Fruit fly (Drosophila melanogaster) whole organism, prepupa: ENCODE results near the gene CG6908.

ENCODE experiments used
- CG10631 ChIP-seq: fragments of 200-800 bp; sonication (Bioruptor generic); optimal IDR thresholded peaks from 2 replicates; lab custom pipeline; 2016; ENCODE audit warnings: missing biosample characterization, missing genetic modification characterization
- CG10669 ChIP-seq: fragments of 200-800 bp; sonication (Bioruptor generic); optimal IDR thresholded peaks from 3 replicates; lab custom pipeline; 2018; ENCODE audit warnings: missing biosample characterization, mild to moderate bottlenecking, missing genetic modification characterization, moderate library complexity
- CG11294 ChIP-seq: fragments of 200-800 bp; sonication (Bioruptor generic); IDR thresholded peaks from 2 replicates; pipeline ENCODE4 v1.3.6; 2022; ENCODE audit warnings: missing biosample characterization, missing genetic modification characterization
- CG11902 ChIP-seq: fragments of 200-800 bp; sonication (Bioruptor generic); optimal IDR thresholded peaks from 3 replicates; lab custom pipeline; 2016; ENCODE audit warnings: missing biosample characterization, missing genetic modification characterization
- CG15336 ChIP-seq: fragments of 200-800 bp; sonication (Bioruptor generic); IDR thresholded peaks from 2 replicates; pipeline ENCODE4 v1.3.6; 2022; ENCODE audit warnings: missing biosample characterization, missing genetic modification characterization
- CG16779 ChIP-seq: fragments of 200-800 bp; sonication (Bioruptor generic); optimal IDR thresholded peaks from 3 replicates; lab custom pipeline; 2017; ENCODE audit warnings: missing biosample characterization, mild to moderate bottlenecking, missing genetic modification characterization
- CG3032 ChIP-seq: fragments of 200-800 bp; optimal IDR thresholded peaks from 2 replicates; lab custom pipeline; 2019; ENCODE audit warnings: missing biosample characterization, mild to moderate bottlenecking, missing genetic modification characterization, moderate library complexity
- CG31627 ChIP-seq: fragments of 200-800 bp; sonication (Bioruptor generic); optimal IDR thresholded peaks from 3 replicates; lab custom pipeline; 2016; ENCODE audit warnings: missing biosample characterization, missing genetic modification characterization
- CG32006 ChIP-seq: fragments of 200-800 bp; sonication (Bioruptor generic); optimal IDR thresholded peaks from 3 replicates; lab custom pipeline; 2017; ENCODE audit warnings: missing biosample characterization, mild to moderate bottlenecking, missing genetic modification characterization
- CG34406 ChIP-seq: fragments of 200-800 bp; sonication (Bioruptor generic); optimal IDR thresholded peaks from 3 replicates; lab custom pipeline; 2016; ENCODE audit warnings: missing biosample characterization, missing genetic modification characterization
- CG3919 ChIP-seq: fragments of 200-800 bp; sonication (Bioruptor generic); optimal IDR thresholded peaks from 3 replicates; lab custom pipeline; 2016; ENCODE audit warnings: missing biosample characterization, missing genetic modification characterization
- CG4318 ChIP-seq: fragments of 200-800 bp; sonication (Bioruptor generic); optimal IDR thresholded peaks from 3 replicates; lab custom pipeline; 2017; ENCODE audit warnings: missing biosample characterization, mild to moderate bottlenecking, missing genetic modification characterization
- CG6163 ChIP-seq: fragments of 200-800 bp; sonication (Bioruptor generic); IDR thresholded peaks from 3 replicates; pipeline ENCODE4 v1.3.6; 2022; ENCODE audit warnings: missing biosample characterization, missing genetic modification characterization
- CG6276 ChIP-seq: fragments of 200-800 bp; sonication (Bioruptor generic); optimal IDR thresholded peaks from 2 replicates; lab custom pipeline; 2017; ENCODE audit warnings: missing biosample characterization, mild to moderate bottlenecking, missing genetic modification characterization
- CG6792 ChIP-seq: fragments of 200-800 bp; sonication (Bioruptor generic); optimal IDR thresholded peaks from 3 replicates; lab custom pipeline; 2016; ENCODE audit warnings: missing biosample characterization, missing genetic modification characterization
- CG6808 ChIP-seq: fragments of 200-800 bp; sonication (Bioruptor generic); optimal IDR thresholded peaks from 3 replicates; lab custom pipeline; 2017; ENCODE audit warnings: missing biosample characterization, missing genetic modification characterization, mild to moderate bottlenecking, moderate library complexity, missing genetic modification reagents
- CG7368 ChIP-seq: fragments of 200-800 bp; sonication (Bioruptor generic); optimal IDR thresholded peaks from 3 replicates; lab custom pipeline; 2016; ENCODE audit warnings: missing biosample characterization, missing genetic modification characterization
- CG8319 ChIP-seq: fragments of 200-800 bp; sonication (Bioruptor generic); optimal IDR thresholded peaks from 3 replicates; lab custom pipeline; 2016; ENCODE audit warnings: missing biosample characterization, missing genetic modification characterization
- CG9139 ChIP-seq: fragments of 200-800 bp; sonication (Bioruptor generic); optimal IDR thresholded peaks from 3 replicates; lab custom pipeline; 2017; ENCODE audit warnings: missing biosample characterization, mild to moderate bottlenecking, missing genetic modification characterization
- Eip75B ChIP-seq: fragments of 200-800 bp; sonication (Bioruptor generic); optimal IDR thresholded peaks from 3 replicates; lab custom pipeline; 2016; ENCODE audit warnings: missing biosample characterization, missing genetic modification characterization
- Eip78C ChIP-seq: fragments of 200-800 bp; sonication (Bioruptor generic); peaks from one replicate; lab custom pipeline; 2016; ENCODE audit warnings: missing biosample characterization, missing genetic modification characterization
- Eip93F ChIP-seq: fragments of 200-800 bp; sonication (Bioruptor generic); optimal IDR thresholded peaks from 2 replicates; lab custom pipeline; 2016; ENCODE audit warnings: missing biosample characterization, mild to moderate bottlenecking, missing genetic modification characterization
- Ets21C ChIP-seq: fragments of 200-800 bp; sonication (Bioruptor generic); optimal IDR thresholded peaks from 3 replicates; lab custom pipeline; 2016; ENCODE audit warnings: missing biosample characterization, missing genetic modification characterization
- Ets96B ChIP-seq: fragments of 200-800 bp; optimal IDR thresholded peaks from 2 replicates; lab custom pipeline; 2019; ENCODE audit warnings: missing biosample characterization, mild to moderate bottlenecking, missing genetic modification characterization, moderate library complexity
- Gug ChIP-seq: fragments of 200-800 bp; sonication (Bioruptor generic); IDR thresholded peaks from 2 replicates; pipeline ENCODE4 v1.3.6; 2022; ENCODE audit warnings: missing biosample characterization, missing genetic modification characterization
- Hr39 ChIP-seq: fragments of 200-800 bp; sonication (Bioruptor generic); optimal IDR thresholded peaks from 2 replicates; lab custom pipeline; 2016; ENCODE audit warnings: missing biosample characterization, missing genetic modification characterization
- Hr4 ChIP-seq: fragments of 200-800 bp; sonication (Bioruptor generic); optimal IDR thresholded peaks from 3 replicates; lab custom pipeline; 2016; ENCODE audit warnings: missing biosample characterization, missing genetic modification characterization
- Lpt ChIP-seq: fragments of 200-800 bp; sonication (Bioruptor generic); optimal IDR thresholded peaks from 3 replicates; lab custom pipeline; 2016; ENCODE audit warnings: missing biosample characterization, missing genetic modification characterization
- Met ChIP-seq: fragments of 200-800 bp; sonication (Bioruptor generic); optimal IDR thresholded peaks from 3 replicates; lab custom pipeline; 2016; ENCODE audit warnings: missing biosample characterization, missing genetic modification characterization
- OdsH ChIP-seq: fragments of 200-800 bp; sonication (Bioruptor generic); optimal IDR thresholded peaks from 3 replicates; lab custom pipeline; 2016; ENCODE audit warnings: missing biosample characterization, missing genetic modification characterization
- Smox ChIP-seq: fragments of 200-800 bp; sonication (Bioruptor generic); optimal IDR thresholded peaks from 3 replicates; lab custom pipeline; 2016; ENCODE audit warnings: missing biosample characterization, missing genetic modification characterization
- Sox102F ChIP-seq: fragments of 200-800 bp; sonication (Bioruptor generic); optimal IDR thresholded peaks from 2 replicates; lab custom pipeline; 2016; ENCODE audit warnings: missing biosample characterization, mild to moderate bottlenecking, missing genetic modification characterization
- Sox14 ChIP-seq: fragments of 200-800 bp; sonication (Bioruptor generic); optimal IDR thresholded peaks from 3 replicates; lab custom pipeline; 2016; ENCODE audit warnings: missing biosample characterization, missing genetic modification characterization
- Sox15 ChIP-seq: fragments of 200-800 bp; sonication (Bioruptor generic); optimal IDR thresholded peaks from 3 replicates; lab custom pipeline; 2016; ENCODE audit warnings: missing biosample characterization, missing genetic modification characterization
- achi ChIP-seq: fragments of 200-800 bp; sonication (Bioruptor generic); optimal IDR thresholded peaks from 3 replicates; lab custom pipeline; 2016; ENCODE audit warnings: missing biosample characterization, missing genetic modification characterization
- cyc ChIP-seq: fragments of 200-800 bp; sonication (Bioruptor generic); optimal IDR thresholded peaks from 3 replicates; lab custom pipeline; 2016; ENCODE audit warnings: missing biosample characterization, missing genetic modification characterization
- dac ChIP-seq: fragments of 200-800 bp; sonication (Bioruptor generic); optimal IDR thresholded peaks from 2 replicates; lab custom pipeline; 2017; ENCODE audit warnings: missing biosample characterization, mild to moderate bottlenecking, missing genetic modification characterization
- dsx ChIP-seq: fragments of 200-800 bp; optimal IDR thresholded peaks from 3 replicates; lab custom pipeline; 2019; ENCODE audit warnings: missing biosample characterization, mild to moderate bottlenecking, missing genetic modification characterization, moderate library complexity; ENCODE audit not compliant: poor library complexity, severe bottlenecking
- eg ChIP-seq: fragments of 200-800 bp; sonication (Bioruptor generic); IDR thresholded peaks from 3 replicates; pipeline ENCODE4 v1.3.6; 2022; ENCODE audit warnings: missing biosample characterization, missing genetic modification characterization
- esn ChIP-seq: fragments of 200-800 bp; sonication (Bioruptor generic); optimal IDR thresholded peaks from 2 replicates; lab custom pipeline; 2016; ENCODE audit warnings: missing biosample characterization, mild to moderate bottlenecking, missing genetic modification characterization, moderate library complexity
- fd59A ChIP-seq: fragments of 200-800 bp; sonication (Bioruptor generic); optimal IDR thresholded peaks from 2 replicates; lab custom pipeline; 2017; ENCODE audit warnings: missing biosample characterization, mild to moderate bottlenecking, missing genetic modification characterization, missing genetic modification reagents
- fkh ChIP-seq: fragments of 200-800 bp; sonication (Bioruptor generic); optimal IDR thresholded peaks from 3 replicates; lab custom pipeline; 2017; ENCODE audit warnings: missing biosample characterization, mild to moderate bottlenecking, missing genetic modification characterization, moderate library complexity
- lz ChIP-seq: fragments of 200-800 bp; sonication (Bioruptor generic); optimal IDR thresholded peaks from 3 replicates; lab custom pipeline; 2016; ENCODE audit warnings: missing biosample characterization, missing genetic modification characterization
- net ChIP-seq: fragments of 200-800 bp; sonication (Bioruptor generic); optimal IDR thresholded peaks from 3 replicates; lab custom pipeline; 2016; ENCODE audit warnings: missing biosample characterization, missing genetic modification characterization
- pdm3 ChIP-seq: fragments of 200-800 bp; sonication (Bioruptor generic); optimal IDR thresholded peaks from 3 replicates; lab custom pipeline; 2016; ENCODE audit warnings: missing biosample characterization, missing genetic modification characterization
- spab ChIP-seq: fragments of 200-800 bp; sonication (Bioruptor generic); optimal IDR thresholded peaks from 2 replicates; lab custom pipeline; 2017; ENCODE audit warnings: missing biosample characterization, mild to moderate bottlenecking, missing genetic modification characterization, missing genetic modification reagents
- svp ChIP-seq: fragments of 200-800 bp; sonication (Bioruptor generic); peaks from one replicate; lab custom pipeline; 2016; ENCODE audit warnings: missing biosample characterization, missing genetic modification characterization
- topi ChIP-seq: fragments of 200-800 bp; sonication (Bioruptor generic); optimal IDR thresholded peaks from 3 replicates; lab custom pipeline; 2016; ENCODE audit warnings: missing biosample characterization, missing genetic modification characterization
- vri ChIP-seq: fragments of 200-800 bp; sonication (Bioruptor generic); optimal IDR thresholded peaks from 3 replicates; lab custom pipeline; 2016; ENCODE audit warnings: missing biosample characterization, mild to moderate bottlenecking, missing genetic modification characterization

Gene CG6908

dm6 chr3R:11662617-11663016 is 27.2 kb downstream of the CG6908 start:
- TF ChIP-seq CG32006 (peak; percentile 33), Hr4 (GFP tag; lab: Kevin White, UChicago) (peak; percentile 18), Ets21C (GFP tag; lab: Kevin White, UChicago) (no peak), CG6276 (GFP tag; lab: Kevin White, UChicago) (peak; percentile 20), CG15336 (peak; percentile 64), eg (GFP tag; lab: Robert Waterston, UW) (peak; percentile 50; the same call in 2 of the 3 replicates), fkh (no peak)

dm6 chr3R:11661712-11662111 is 28.1 kb downstream of the CG6908 start:
- peak; percentile 11 for TF ChIP-seq Sox15 (GFP tag; lab: Kevin White, UChicago)
- peak; percentile 70 for TF ChIP-seq svp (GFP tag; lab: Kevin White, UChicago)
- TF ChIP-seq CG8319 (GFP tag; lab: Kevin White, UChicago) = no peak
- TF ChIP-seq CG11902 = peak; percentile 0
- TF ChIP-seq fkh = no peak
- no peak for TF ChIP-seq Eip93F (GFP tag; lab: Kevin White, UChicago)
- TF ChIP-seq net = peak; percentile 48
- peak; percentile 60 for TF ChIP-seq Hr4 (GFP tag; lab: Kevin White, UChicago)
- TF ChIP-seq Smox (GFP tag; lab: Kevin White, UChicago) = no peak
- no peak for TF ChIP-seq Eip75B
- peak; percentile 57 for TF ChIP-seq Lpt (GFP tag; lab: Kevin White, UChicago)
- TF ChIP-seq CG3032 = peak; percentile 53
- peak; percentile 37 for TF ChIP-seq Sox14 (GFP tag; lab: Kevin White, UChicago)
- peak; percentile 6 for TF ChIP-seq topi (GFP tag; lab: Kevin White, UChicago)
- TF ChIP-seq CG31627 (GFP tag; lab: Kevin White, UChicago) = peak; percentile 11
- peak; percentile 55 for TF ChIP-seq CG6808
- peak; percentile 59 for TF ChIP-seq pdm3
- peak; percentile 53 for TF ChIP-seq CG6276 (GFP tag; lab: Kevin White, UChicago)
- TF ChIP-seq vri (GFP tag; lab: Kevin White, UChicago) = no peak
- TF ChIP-seq Sox102F (GFP tag; lab: Kevin White, UChicago) = peak; percentile 5
- TF ChIP-seq OdsH (GFP tag; lab: Kevin White, UChicago) = peak; percentile 43
- no peak for TF ChIP-seq CG9139 (GFP tag; lab: Kevin White, UChicago)
- peak; percentile 55 for TF ChIP-seq dsx (GFP tag; lab: Kevin White, UChicago)
- peak; percentile 64 for TF ChIP-seq CG32006
- peak; percentile 24 for TF ChIP-seq CG34406 (GFP tag; lab: Kevin White, UChicago)
- TF ChIP-seq fd59A (GFP tag; lab: Kevin White, UChicago) = peak; percentile 38
- peak; percentile 81 for TF ChIP-seq CG15336
- TF ChIP-seq CG4318 (GFP tag; lab: Kevin White, UChicago) = peak; percentile 34
- TF ChIP-seq CG6792 (GFP tag; lab: Kevin White, UChicago) = peak; percentile 32
- peak; percentile 9 for TF ChIP-seq dac (GFP tag; lab: Kevin White, UChicago)
- TF ChIP-seq cyc (GFP tag; lab: Kevin White, UChicago) = peak; percentile 8
- TF ChIP-seq lz (GFP tag; lab: Kevin White, UChicago) = peak; percentile 27
- peak; percentile 43 for TF ChIP-seq CG10631 (GFP tag; lab: Kevin White, UChicago)
- TF ChIP-seq Met = peak; percentile 32
- TF ChIP-seq spab = peak; percentile 41
- TF ChIP-seq Ets21C (GFP tag; lab: Kevin White, UChicago) = no peak
- peak; percentile 64; the same call in 2 of the 3 replicates for TF ChIP-seq CG6163 (GFP tag; lab: Robert Waterston, UW)
- no peak for TF ChIP-seq esn
- TF ChIP-seq CG3919 (GFP tag; lab: Kevin White, UChicago) = peak; percentile 51
- peak; percentile 26; the same call in 1 of the 2 replicates for TF ChIP-seq CG11294
- peak; percentile 91 for TF ChIP-seq Eip78C (GFP tag; lab: Kevin White, UChicago)
- peak; percentile 69; the same call in 2 of the 3 replicates for TF ChIP-seq eg (GFP tag; lab: Robert Waterston, UW)
- peak; percentile 52 for TF ChIP-seq achi (GFP tag; lab: Kevin White, UChicago)
- peak; percentile 57 for TF ChIP-seq CG10669 (GFP tag; lab: Kevin White, UChicago)
- peak; percentile 43 for TF ChIP-seq Ets96B
- TF ChIP-seq CG16779 (tag; lab: Kevin White, UChicago) = no peak
- peak; percentile 44 for TF ChIP-seq Gug (GFP tag; lab: Robert Waterston, UW)
- TF ChIP-seq CG7368 (GFP tag; lab: Kevin White, UChicago) = no peak
- no peak for TF ChIP-seq Hr39 (GFP tag; lab: Kevin White, UChicago)
